Fruit fly (Drosophila melanogaster) whole organism, embryonic: ENCODE results near the gene bon.

Source experiments
- Adf1 ChIP-seq: fragments of 200-800 bp; sonication (Bioruptor generic); IDR thresholded peaks from 2 replicates; pipeline ENCODE4 v1.3.6; 2022; ENCODE audit warnings: missing biosample characterization, missing genetic modification characterization
- BEAF-32 ChIP-seq: fragments of 200-800 bp; sonication (Bioruptor generic); optimal IDR thresholded peaks from 3 replicates; lab custom pipeline; 2017; ENCODE audit warnings: missing biosample characterization, missing genetic modification characterization, mild to moderate bottlenecking, moderate library complexity, missing genetic modification reagents
- Bgb ChIP-seq: fragments of 200-800 bp; sonication (Bioruptor generic); IDR thresholded peaks from 2 replicates; pipeline ENCODE4 v1.3.6; 2022; ENCODE audit warnings: missing biosample characterization, missing genetic modification characterization; ENCODE audit not compliant: partially characterized antibody
- CG12071 ChIP-seq: fragments of 200-800 bp; sonication (Bioruptor generic); optimal IDR thresholded peaks from 3 replicates; lab custom pipeline; 2018; ENCODE audit warnings: missing biosample characterization, mild to moderate bottlenecking, missing genetic modification characterization
- CG12104 ChIP-seq: fragments of 200-800 bp; sonication (Bioruptor generic); optimal IDR thresholded peaks from 3 replicates; lab custom pipeline; 2016; ENCODE audit warnings: missing biosample characterization, missing genetic modification characterization
- CG13287 ChIP-seq: fragments of 200-800 bp; sonication (Bioruptor generic); IDR thresholded peaks from 2 replicates; pipeline ENCODE4 v1.3.6; 2022; ENCODE audit warnings: missing biosample characterization, missing genetic modification characterization; ENCODE audit not compliant: partially characterized antibody
- CG13894 ChIP-seq: fragments of 200-800 bp; sonication (Bioruptor generic); optimal IDR thresholded peaks from 3 replicates; lab custom pipeline; 2018; ENCODE audit warnings: missing biosample characterization, mild to moderate bottlenecking, missing genetic modification characterization, moderate library complexity
- CG14710 ChIP-seq: fragments of 200-800 bp; sonication (Bioruptor generic); optimal IDR thresholded peaks from 3 replicates; lab custom pipeline; 2019; ENCODE audit warnings: missing biosample characterization, mild to moderate bottlenecking, missing genetic modification characterization, moderate library complexity
- CG17385 ChIP-seq: fragments of 200-800 bp; sonication (Bioruptor generic); optimal IDR thresholded peaks from 3 replicates; lab custom pipeline; 2018; ENCODE audit warnings: missing biosample characterization, mild to moderate bottlenecking, missing genetic modification characterization
- CG2199 ChIP-seq: fragments of 200-800 bp; sonication (Bioruptor generic); IDR thresholded peaks from 3 replicates; pipeline ENCODE4 v1.3.6; 2022; ENCODE audit warnings: missing biosample characterization, missing genetic modification characterization
- CG30403 ChIP-seq: fragments of 200-800 bp; sonication (Bioruptor generic); optimal IDR thresholded peaks from 3 replicates; lab custom pipeline; 2016; ENCODE audit warnings: missing biosample characterization, missing genetic modification characterization
- CG3847 ChIP-seq: fragments of 200-800 bp; sonication (Bioruptor generic); IDR thresholded peaks from 2 replicates; pipeline ENCODE4 v1.3.6; 2022; ENCODE audit warnings: missing biosample characterization, missing genetic modification characterization
- CG6791 ChIP-seq: fragments of 200-800 bp; sonication (Bioruptor generic); IDR thresholded peaks from 3 replicates; pipeline ENCODE4 v1.3.6; 2022; ENCODE audit warnings: missing biosample characterization, missing genetic modification characterization; ENCODE audit not compliant: partially characterized antibody
- CG7357 ChIP-seq: fragments of 200-800 bp; sonication (Bioruptor generic); IDR thresholded peaks from 3 replicates; pipeline ENCODE4 v1.3.6; 2022; ENCODE audit warnings: missing biosample characterization, missing genetic modification characterization
- CG7556 ChIP-seq: fragments of 200-800 bp; sonication (Bioruptor generic); optimal IDR thresholded peaks from 2 replicates; lab custom pipeline; 2017; ENCODE audit warnings: missing biosample characterization, mild to moderate bottlenecking, missing genetic modification characterization
- CG8924 ChIP-seq: fragments of 200-800 bp; optimal IDR thresholded peaks from 3 replicates; lab custom pipeline; 2019; ENCODE audit warnings: missing biosample characterization, mild to moderate bottlenecking, missing genetic modification characterization, moderate library complexity
- CG9727 ChIP-seq: fragments of 200-800 bp; sonication (Bioruptor generic); optimal IDR thresholded peaks from 3 replicates; lab custom pipeline; 2017; ENCODE audit warnings: missing biosample characterization, mild to moderate bottlenecking, missing genetic modification characterization
- Fer1 ChIP-seq: fragments of 200-800 bp; sonication (Bioruptor generic); optimal IDR thresholded peaks from 2 replicates; lab custom pipeline; 2017; ENCODE audit warnings: missing biosample characterization, mild to moderate bottlenecking, missing genetic modification characterization
- HLH3B ChIP-seq: fragments of 200-800 bp; sonication (Bioruptor generic); IDR thresholded peaks from 2 replicates; pipeline ENCODE4 v1.3.6; 2022; ENCODE audit warnings: missing biosample characterization, missing genetic modification characterization
- Lim3 ChIP-seq: fragments of 200-800 bp; sonication (Bioruptor generic); IDR thresholded peaks from 2 replicates; pipeline ENCODE4 v1.3.6; 2022; ENCODE audit warnings: missing biosample characterization, missing genetic modification characterization
- Mad ChIP-seq: fragments of 200-800 bp; sonication (Bioruptor generic); optimal IDR thresholded peaks from 2 replicates; lab custom pipeline; 2016; ENCODE audit warnings: missing biosample characterization, missing genetic modification characterization
- Max ChIP-seq: fragments of 200-800 bp; sonication (Bioruptor generic); optimal IDR thresholded peaks from 2 replicates; lab custom pipeline; 2016; ENCODE audit warnings: missing biosample characterization, mild to moderate bottlenecking, missing genetic modification characterization
- NC2α ChIP-seq: fragments of 200-800 bp; sonication (Bioruptor generic); optimal IDR thresholded peaks from 2 replicates; lab custom pipeline; 2016; ENCODE audit warnings: missing biosample characterization, missing genetic modification characterization
- NfI ChIP-seq: fragments of 200-800 bp; sonication (Bioruptor generic); optimal IDR thresholded peaks from 3 replicates; lab custom pipeline; 2018; ENCODE audit warnings: missing biosample characterization, mild to moderate bottlenecking, missing genetic modification characterization, moderate library complexity
- Sox102F ChIP-seq: fragments of 200-800 bp; sonication (Bioruptor generic); optimal IDR thresholded peaks from 2 replicates; lab custom pipeline; 2018; ENCODE audit warnings: missing biosample characterization, mild to moderate bottlenecking, missing genetic modification characterization, moderate library complexity
- Tbp ChIP-seq: fragments of >200 bp; optimal IDR thresholded peaks from 2 replicates; lab custom pipeline; 2018; ENCODE audit warnings: missing biosample characterization, missing genetic modification characterization
- Trl ChIP-seq, 3 experiments: fragments of >200 bp in 2 of 3; fragments of 200-800 bp in 1 of 3; sonication (Bioruptor generic) in 1 of 3; optimal IDR thresholded peaks; 2 replicates in 1 of 3; 3 replicates in 2 of 3; lab custom pipeline; 2016 to 2017; ENCODE audit warnings: missing biosample characterization in 1 of 3, missing genetic modification characterization in 1 of 3
- ap ChIP-seq: fragments of 200-800 bp; sonication (Bioruptor generic); IDR thresholded peaks from 2 replicates; pipeline ENCODE4 v1.3.6; 2022; ENCODE audit warnings: missing biosample characterization, missing genetic modification characterization
- ato ChIP-seq: fragments of 200-800 bp; sonication (Bioruptor generic); IDR thresholded peaks from 2 replicates; pipeline ENCODE4 v1.3.6; 2022; ENCODE audit warnings: missing biosample characterization, missing genetic modification characterization; ENCODE audit not compliant: partially characterized antibody
- btn ChIP-seq: fragments of 200-800 bp; sonication (Bioruptor generic); optimal IDR thresholded peaks from 2 replicates; lab custom pipeline; 2016; ENCODE audit warnings: missing biosample characterization, missing genetic modification characterization
- dpn ChIP-seq, 2 experiments: fragments of 200-800 bp; sonication (Bioruptor generic); optimal IDR thresholded peaks; 3 replicates each; lab custom pipeline; 2016; ENCODE audit warnings: missing biosample characterization in 2 of 2, missing genetic modification characterization in 2 of 2
- dysf ChIP-seq: fragments of 200-800 bp; sonication (Bioruptor generic); IDR thresholded peaks from 3 replicates; pipeline ENCODE4 v1.3.6; 2022; ENCODE audit warnings: missing biosample characterization, missing genetic modification characterization
- ems ChIP-seq: fragments of 200-800 bp; sonication (Bioruptor generic); optimal IDR thresholded peaks from 3 replicates; lab custom pipeline; 2016; ENCODE audit warnings: missing biosample characterization, missing genetic modification characterization
- ftz-f1 ChIP-seq: fragments of 200-800 bp; sonication (Bioruptor generic); optimal IDR thresholded peaks from 2 replicates; lab custom pipeline; 2016; ENCODE audit warnings: missing biosample characterization, missing genetic modification characterization
- gem ChIP-seq: fragments of 200-800 bp; sonication (Bioruptor generic); optimal IDR thresholded peaks from 2 replicates; lab custom pipeline; 2019; ENCODE audit warnings: missing biosample characterization, mild to moderate bottlenecking, missing genetic modification characterization, moderate library complexity
- hb ChIP-seq: fragments of 200-800 bp; sonication (Bioruptor generic); IDR thresholded peaks from 3 replicates; pipeline ENCODE4 v1.3.6; 2022; ENCODE audit warnings: missing biosample characterization, missing genetic modification characterization; ENCODE audit not compliant: partially characterized antibody
- mld ChIP-seq: fragments of 200-800 bp; sonication (Bioruptor generic); IDR thresholded peaks from 3 replicates; pipeline ENCODE4 v1.3.6; 2022; ENCODE audit warnings: missing biosample characterization, missing genetic modification characterization; ENCODE audit not compliant: partially characterized antibody
- oc ChIP-seq: fragments of 200-800 bp; sonication (Bioruptor generic); optimal IDR thresholded peaks from 2 replicates; lab custom pipeline; 2018; ENCODE audit warnings: missing biosample characterization, mild to moderate bottlenecking, missing genetic modification characterization, moderate library complexity
- pho ChIP-seq: fragments of 200-800 bp; sonication (Bioruptor generic); optimal IDR thresholded peaks from 2 replicates; lab custom pipeline; 2016; ENCODE audit warnings: missing biosample characterization, missing genetic modification characterization
- phol ChIP-seq: fragments of 200-800 bp; sonication (Bioruptor generic); optimal IDR thresholded peaks from 3 replicates; lab custom pipeline; 2018; ENCODE audit warnings: missing biosample characterization, mild to moderate bottlenecking, missing genetic modification characterization, moderate library complexity
- pnt ChIP-seq: fragments of 200-800 bp; sonication (Bioruptor generic); optimal IDR thresholded peaks from 3 replicates; lab custom pipeline; 2016; ENCODE audit warnings: missing biosample characterization, missing genetic modification characterization
- pum ChIP-seq: fragments of 200-800 bp; sonication (Bioruptor generic); optimal IDR thresholded peaks from 2 replicates; lab custom pipeline; 2016; ENCODE audit warnings: missing biosample characterization, missing genetic modification characterization
- salm ChIP-seq: fragments of 200-800 bp; sonication (Bioruptor generic); optimal IDR thresholded peaks from 2 replicates; lab custom pipeline; 2018; ENCODE audit warnings: missing biosample characterization, mild to moderate bottlenecking, missing genetic modification characterization
- slbo ChIP-seq: fragments of 200-800 bp; sonication (Bioruptor generic); IDR thresholded peaks from 2 replicates; pipeline ENCODE4 v1.3.6; 2022; ENCODE audit warnings: missing biosample characterization, missing genetic modification characterization
- tio ChIP-seq: fragments of 200-800 bp; sonication (Bioruptor generic); optimal IDR thresholded peaks from 2 replicates; lab custom pipeline; 2017; ENCODE audit warnings: missing biosample characterization, missing genetic modification characterization, inconsistent platforms
- toy ChIP-seq: fragments of 200-800 bp; sonication (Bioruptor generic); IDR thresholded peaks from 2 replicates; pipeline ENCODE4 v1.3.6; 2022; ENCODE audit warnings: missing biosample characterization, missing genetic modification characterization
- tup ChIP-seq: fragments of 200-800 bp; sonication (Bioruptor generic); optimal IDR thresholded peaks from 2 replicates; lab custom pipeline; 2016; ENCODE audit warnings: missing biosample characterization, mild to moderate bottlenecking, missing genetic modification characterization, moderate library complexity
- wdn ChIP-seq: fragments of 200-800 bp; sonication (Bioruptor generic); IDR thresholded peaks from 2 replicates; pipeline ENCODE4 v1.3.6; 2022; ENCODE audit warnings: missing biosample characterization, missing genetic modification characterization

Gene bon

DNA sequence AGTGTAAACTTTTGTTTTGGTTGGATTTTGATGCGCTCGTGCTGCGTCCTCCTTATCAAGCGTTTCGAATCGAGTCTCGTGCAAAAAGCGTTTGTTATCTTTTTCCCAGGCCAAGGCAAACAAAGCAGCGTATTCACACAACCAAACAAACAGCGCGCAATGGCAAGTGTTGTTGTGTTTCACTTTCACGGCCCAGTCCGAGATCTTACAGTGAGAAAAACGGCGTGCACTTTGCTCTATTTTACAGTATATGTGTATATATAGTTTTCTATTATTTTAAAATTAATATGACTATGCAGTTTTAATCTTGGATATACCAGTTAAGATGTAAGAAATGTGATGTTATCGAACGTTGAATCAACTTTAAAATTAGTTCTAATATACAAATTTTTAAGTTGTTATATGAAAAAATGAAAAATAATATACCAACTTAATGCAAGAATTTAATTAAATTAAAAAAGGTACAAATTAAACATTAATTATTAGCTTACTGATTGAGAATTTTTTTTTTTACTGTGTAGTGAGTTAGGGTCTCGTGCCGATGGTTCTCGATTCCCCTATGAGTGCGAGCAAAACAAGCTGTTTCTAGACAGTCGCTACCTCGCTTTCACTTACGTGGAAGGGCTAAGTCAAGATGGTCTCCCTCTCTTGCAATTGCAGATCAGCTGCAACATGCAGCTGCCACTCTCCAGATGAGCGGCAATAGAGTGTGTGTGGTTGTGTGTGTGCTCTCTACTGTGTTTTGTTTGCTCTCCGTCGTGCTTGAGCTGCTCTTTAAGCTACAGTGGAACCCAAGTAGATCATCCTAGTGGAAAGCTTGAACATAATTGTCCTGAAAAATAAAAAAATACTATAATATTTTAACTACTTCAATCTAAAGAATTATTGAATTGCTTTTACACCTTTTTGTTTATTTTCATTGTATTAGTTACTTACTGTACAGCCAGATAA lies 1.5 kb downstream of the bon start (continued):
- TF ChIP-seq hb (GFP tag; lab: Robert Waterston, UW): no peak
- peak; percentile 88 for TF ChIP-seq dysf (GFP tag; lab: Robert Waterston, UW)
- no peak for TF ChIP-seq CG6791
- peak; percentile 95 for TF ChIP-seq CG7556 (GFP tag; lab: Kevin White, UChicago)
- TF ChIP-seq CG12071: no peak
- TF ChIP-seq Lim3 (GFP tag; lab: Robert Waterston, UW): no peak
- TF ChIP-seq oc (tag; lab: Kevin White, UChicago): peak; percentile 84
- TF ChIP-seq HLH3B: peak; percentile 79
- peak; percentile 82 for TF ChIP-seq CG12104 (GFP tag; lab: Kevin White, UChicago)
- TF ChIP-seq CG9727 (GFP tag; lab: Kevin White, UChicago): peak; percentile 97
- TF ChIP-seq btn (GFP tag; lab: Kevin White, UChicago): no peak
- peak; percentile 61 for TF ChIP-seq CG3847 (GFP tag; lab: Robert Waterston, UW)
- peak; percentile 97 for TF ChIP-seq phol (tag; lab: Kevin White, UChicago)
- TF ChIP-seq BEAF-32 (GFP tag; lab: Kevin White, UChicago): no peak
- peak; percentile 81 for TF ChIP-seq CG7357 (GFP tag; lab: Robert Waterston, UW)
- TF ChIP-seq ato (GFP tag; lab: Robert Waterston, UW): no peak
- TF ChIP-seq pum: no peak
- peak; percentile 98 for TF ChIP-seq gem (tag; lab: Kevin White, UChicago)
- TF ChIP-seq CG14710: peak; percentile 98
- no peak for TF ChIP-seq Mad (GFP tag; lab: Kevin White, UChicago)
- peak; percentile 86 for TF ChIP-seq tio
- no peak for TF ChIP-seq Bgb (GFP tag; lab: Robert Waterston, UW)
- TF ChIP-seq NC2α (GFP tag; lab: Kevin White, UChicago): no peak
- TF ChIP-seq CG13894 (tag; lab: Kevin White, UChicago): no peak
- TF ChIP-seq mld (GFP tag; lab: Robert Waterston, UW): no peak
- no peak for TF ChIP-seq tup
- no peak for TF ChIP-seq CG13287 (GFP tag; lab: Robert Waterston, UW)
- peak; percentile 76 for TF ChIP-seq slbo (GFP tag; lab: Robert Waterston, UW)
- no peak for TF ChIP-seq Tbp
- peak in 1 of 2 experiments; percentile 74 for TF ChIP-seq Trl (optimal IDR thresholded peaks at IDR 0.05; lab: Kevin White, UChicago)
- no peak for TF ChIP-seq Trl (GFP tag; optimal IDR thresholded peaks at IDR 0.05; lab: Kevin White, UChicago)
- TF ChIP-seq toy: peak; percentile 55; the same call in 1 of the 2 replicates
- TF ChIP-seq pho: no peak
- TF ChIP-seq CG30403 (GFP tag; lab: Kevin White, UChicago): peak; percentile 91
- peak; percentile 3 for TF ChIP-seq pnt (GFP tag; lab: Kevin White, UChicago)
- peak; percentile 79 for TF ChIP-seq Max
- no peak; the same call in 1 of the 2 replicates for TF ChIP-seq Adf1 (GFP tag; lab: Robert Waterston, UW)
- TF ChIP-seq ems: no peak
- peak; percentile 94 for TF ChIP-seq CG8924 (tag; lab: Kevin White, UChicago)
- peak; percentile 93 for TF ChIP-seq Sox102F
- peak in 1 of 2 experiments; percentile 77 for TF ChIP-seq dpn (GFP tag; optimal IDR thresholded peaks at IDR 0.05; lab: Kevin White, UChicago)
- TF ChIP-seq ap (GFP tag; lab: Robert Waterston, UW): peak; percentile 64
- TF ChIP-seq CG2199: peak; percentile 75; the same call in 1 of the 3 replicates
- TF ChIP-seq CG17385: peak; percentile 82
- no peak for TF ChIP-seq ftz-f1
- TF ChIP-seq salm: peak; percentile 91
- TF ChIP-seq Fer1 (GFP tag; lab: Kevin White, UChicago): peak; percentile 85
- peak; percentile 46; the same call in 1 of the 2 replicates for TF ChIP-seq wdn
- TF ChIP-seq NfI (GFP tag; lab: Kevin White, UChicago): peak; percentile 59
